Fruit fly (Drosophila melanogaster) whole organism, embryonic: Measurements from ENCODE around the gene CG8925.

Source experiments
- Adf1 ChIP-seq: fragments of 200-800 bp; sonication (Bioruptor generic); IDR thresholded peaks from 2 replicates; pipeline ENCODE4 v1.3.6; 2022; ENCODE audit warnings: missing biosample characterization, missing genetic modification characterization
- Asciz ChIP-seq: fragments of 200-800 bp; sonication (Bioruptor generic); optimal IDR thresholded peaks from 2 replicates; lab custom pipeline; 2017; ENCODE audit warnings: missing biosample characterization, mild to moderate bottlenecking, missing genetic modification characterization, missing genetic modification reagents
- Bgb ChIP-seq: fragments of 200-800 bp; sonication (Bioruptor generic); IDR thresholded peaks from 2 replicates; pipeline ENCODE4 v1.3.6; 2022; ENCODE audit warnings: missing biosample characterization, missing genetic modification characterization; ENCODE audit not compliant: partially characterized antibody
- BtbVII ChIP-seq: fragments of 200-800 bp; sonication (Bioruptor generic); optimal IDR thresholded peaks from 3 replicates; lab custom pipeline; 2017; ENCODE audit warnings: missing biosample characterization, mild to moderate bottlenecking, missing genetic modification characterization
- CG11093 ChIP-seq: fragments of 200-800 bp; sonication (Bioruptor generic); IDR thresholded peaks from 3 replicates; pipeline ENCODE4 v1.3.6; 2022; ENCODE audit warnings: missing biosample characterization, missing genetic modification characterization
- CG11247 ChIP-seq: fragments of 200-800 bp; sonication (Bioruptor generic); IDR thresholded peaks from 2 replicates; pipeline ENCODE4 v1.3.6; 2022; ENCODE audit warnings: missing biosample characterization, missing genetic modification characterization
- CG12104 ChIP-seq: fragments of 200-800 bp; sonication (Bioruptor generic); optimal IDR thresholded peaks from 3 replicates; lab custom pipeline; 2016; ENCODE audit warnings: missing biosample characterization, missing genetic modification characterization
- CG13424 ChIP-seq: fragments of 200-800 bp; sonication (Bioruptor generic); optimal IDR thresholded peaks from 2 replicates; lab custom pipeline; 2019; ENCODE audit warnings: missing biosample characterization, mild to moderate bottlenecking, missing genetic modification characterization, moderate library complexity
- CG13775 ChIP-seq: fragments of 200-800 bp; sonication (Bioruptor generic); optimal IDR thresholded peaks from 3 replicates; lab custom pipeline; 2017; ENCODE audit warnings: missing biosample characterization, mild to moderate bottlenecking, missing genetic modification characterization
- CG14965 ChIP-seq: fragments of 200-800 bp; sonication (Bioruptor generic); optimal IDR thresholded peaks from 2 replicates; lab custom pipeline; 2016; ENCODE audit warnings: missing biosample characterization, missing genetic modification characterization, borderline replicate concordance
- CG15073 ChIP-seq: fragments of 200-800 bp; sonication (Bioruptor generic); optimal IDR thresholded peaks from 2 replicates; lab custom pipeline; 2016; ENCODE audit warnings: missing biosample characterization, missing genetic modification characterization
- CG15601 ChIP-seq: fragments of 200-800 bp; sonication (Bioruptor generic); optimal IDR thresholded peaks from 3 replicates; lab custom pipeline; 2019; ENCODE audit warnings: missing biosample characterization, mild to moderate bottlenecking, missing genetic modification characterization, moderate library complexity
- CG16815 ChIP-seq: fragments of 200-800 bp; sonication (Bioruptor generic); optimal IDR thresholded peaks from 3 replicates; lab custom pipeline; 2017; ENCODE audit warnings: missing biosample characterization, mild to moderate bottlenecking, missing genetic modification characterization
- CG1832 ChIP-seq: fragments of 200-800 bp; sonication (Bioruptor generic); optimal IDR thresholded peaks from 2 replicates; lab custom pipeline; 2017; ENCODE audit warnings: missing biosample characterization, mild to moderate bottlenecking, missing genetic modification characterization, inconsistent platforms
- CG2678 ChIP-seq: fragments of 200-800 bp; sonication (Bioruptor generic); optimal IDR thresholded peaks from 3 replicates; lab custom pipeline; 2019; ENCODE audit warnings: missing biosample characterization, mild to moderate bottlenecking, missing genetic modification characterization, moderate library complexity
- CG3407 ChIP-seq: fragments of 200-800 bp; sonication (Bioruptor generic); optimal IDR thresholded peaks from 2 replicates; lab custom pipeline; 2018; ENCODE audit warnings: missing biosample characterization, mild to moderate bottlenecking, missing genetic modification characterization
- CG34376 ChIP-seq: fragments of 200-800 bp; sonication (Bioruptor generic); optimal IDR thresholded peaks from 2 replicates; lab custom pipeline; 2018; ENCODE audit warnings: missing biosample characterization, mild to moderate bottlenecking, missing genetic modification characterization
- CG6791 ChIP-seq: fragments of 200-800 bp; sonication (Bioruptor generic); IDR thresholded peaks from 3 replicates; pipeline ENCODE4 v1.3.6; 2022; ENCODE audit warnings: missing biosample characterization, missing genetic modification characterization; ENCODE audit not compliant: partially characterized antibody
- CG7556 ChIP-seq: fragments of 200-800 bp; sonication (Bioruptor generic); optimal IDR thresholded peaks from 2 replicates; lab custom pipeline; 2017; ENCODE audit warnings: missing biosample characterization, mild to moderate bottlenecking, missing genetic modification characterization
- CG9437 ChIP-seq: fragments of 200-800 bp; sonication (Bioruptor generic); optimal IDR thresholded peaks from 2 replicates; lab custom pipeline; 2018; ENCODE audit warnings: missing biosample characterization, mild to moderate bottlenecking, missing genetic modification characterization
- CTCF ChIP-seq: fragments of 200-800 bp; sonication (Bioruptor generic); optimal IDR thresholded peaks from 2 replicates; lab custom pipeline; 2017; ENCODE audit warnings: missing biosample characterization, mild to moderate bottlenecking, missing genetic modification characterization, moderate library complexity
- CrebB ChIP-seq: fragments of 200-800 bp; sonication (Bioruptor generic); optimal IDR thresholded peaks from 3 replicates; lab custom pipeline; 2018; ENCODE audit warnings: missing biosample characterization, mild to moderate bottlenecking, missing genetic modification characterization
- D19A ChIP-seq: fragments of 200-800 bp; optimal IDR thresholded peaks from 3 replicates; lab custom pipeline; 2019; ENCODE audit warnings: missing biosample characterization, mild to moderate bottlenecking, missing genetic modification characterization, moderate library complexity
- ERR ChIP-seq: fragments of 200-800 bp; sonication (Bioruptor generic); optimal IDR thresholded peaks from 2 replicates; lab custom pipeline; 2016; ENCODE audit warnings: missing biosample characterization, missing genetic modification characterization
- HLH3B ChIP-seq: fragments of 200-800 bp; sonication (Bioruptor generic); IDR thresholded peaks from 2 replicates; pipeline ENCODE4 v1.3.6; 2022; ENCODE audit warnings: missing biosample characterization, missing genetic modification characterization
- HLHmδ ChIP-seq: fragments of 200-800 bp; sonication (Bioruptor generic); optimal IDR thresholded peaks from 2 replicates; lab custom pipeline; 2018; ENCODE audit warnings: missing biosample characterization, mild to moderate bottlenecking, missing genetic modification characterization, moderate library complexity
- Hmr ChIP-seq: fragments of 200-800 bp; sonication (Bioruptor generic); optimal IDR thresholded peaks from 3 replicates; lab custom pipeline; 2017; ENCODE audit warnings: mild to moderate bottlenecking, missing biosample characterization, missing genetic modification reagents, missing genetic modification characterization
- Nf-YC ChIP-seq: fragments of 200-800 bp; optimal IDR thresholded peaks from 3 replicates; lab custom pipeline; 2019; ENCODE audit warnings: missing biosample characterization, mild to moderate bottlenecking, missing genetic modification characterization, moderate library complexity
- PHDP ChIP-seq: fragments of 200-800 bp; sonication (Bioruptor generic); optimal IDR thresholded peaks from 3 replicates; lab custom pipeline; 2018; ENCODE audit warnings: missing biosample characterization, mild to moderate bottlenecking, missing genetic modification characterization, moderate library complexity
- Sox102F ChIP-seq: fragments of 200-800 bp; sonication (Bioruptor generic); optimal IDR thresholded peaks from 2 replicates; lab custom pipeline; 2018; ENCODE audit warnings: missing biosample characterization, mild to moderate bottlenecking, missing genetic modification characterization, moderate library complexity
- Ssrp ChIP-seq: fragments of 200-800 bp; sonication (Bioruptor generic); optimal IDR thresholded peaks from 2 replicates; lab custom pipeline; 2018; ENCODE audit warnings: missing biosample characterization, mild to moderate bottlenecking, missing genetic modification characterization, moderate library complexity
- br ChIP-seq: fragments of >200 bp; optimal IDR thresholded peaks from 2 replicates; lab custom pipeline; 2017
- ems ChIP-seq: fragments of 200-800 bp; sonication (Bioruptor generic); optimal IDR thresholded peaks from 3 replicates; lab custom pipeline; 2016; ENCODE audit warnings: missing biosample characterization, missing genetic modification characterization
- eyg ChIP-seq: fragments of 200-800 bp; sonication (Bioruptor generic); optimal IDR thresholded peaks from 3 replicates; lab custom pipeline; 2016; ENCODE audit warnings: missing biosample characterization, missing genetic modification characterization
- ftz-f1 ChIP-seq: fragments of 200-800 bp; sonication (Bioruptor generic); optimal IDR thresholded peaks from 2 replicates; lab custom pipeline; 2016; ENCODE audit warnings: missing biosample characterization, missing genetic modification characterization
- gce ChIP-seq: fragments of 200-800 bp; sonication (Bioruptor generic); IDR thresholded peaks from 3 replicates; pipeline ENCODE4 v1.3.6; 2022; ENCODE audit warnings: missing biosample characterization, missing genetic modification characterization
- gem ChIP-seq: fragments of 200-800 bp; sonication (Bioruptor generic); optimal IDR thresholded peaks from 2 replicates; lab custom pipeline; 2019; ENCODE audit warnings: missing biosample characterization, mild to moderate bottlenecking, missing genetic modification characterization, moderate library complexity
- ind ChIP-seq: fragments of 200-800 bp; sonication (Bioruptor generic); optimal IDR thresholded peaks from 3 replicates; lab custom pipeline; 2016; ENCODE audit warnings: missing biosample characterization, missing genetic modification characterization
- jing ChIP-seq: fragments of 200-800 bp; sonication (Bioruptor generic); optimal IDR thresholded peaks from 2 replicates; lab custom pipeline; 2018; ENCODE audit warnings: missing biosample characterization, mild to moderate bottlenecking, missing genetic modification characterization
- luna ChIP-seq: fragments of 200-800 bp; sonication (Bioruptor generic); optimal IDR thresholded peaks from 2 replicates; lab custom pipeline; 2016; ENCODE audit warnings: missing biosample characterization, missing genetic modification characterization
- nerfin-2 ChIP-seq: fragments of 200-800 bp; sonication (Bioruptor generic); IDR thresholded peaks from 2 replicates; pipeline ENCODE4 v1.3.6; 2022; ENCODE audit warnings: missing biosample characterization, missing genetic modification characterization; ENCODE audit not compliant: partially characterized antibody
- onecut ChIP-seq: fragments of 200-800 bp; sonication (Bioruptor generic); IDR thresholded peaks from 2 replicates; pipeline ENCODE4 v1.3.6; 2022; ENCODE audit warnings: missing biosample characterization, missing genetic modification characterization
- org-1 ChIP-seq: fragments of 200-800 bp; sonication (Bioruptor generic); optimal IDR thresholded peaks from 2 replicates; lab custom pipeline; 2017; ENCODE audit warnings: missing biosample characterization, missing genetic modification characterization
- pfk ChIP-seq: fragments of 200-800 bp; sonication (Bioruptor generic); optimal IDR thresholded peaks from 2 replicates; lab custom pipeline; 2018; ENCODE audit warnings: missing biosample characterization, mild to moderate bottlenecking, missing genetic modification characterization, moderate library complexity
- pum ChIP-seq: fragments of 200-800 bp; sonication (Bioruptor generic); optimal IDR thresholded peaks from 2 replicates; lab custom pipeline; 2016; ENCODE audit warnings: missing biosample characterization, missing genetic modification characterization
- ranshi ChIP-seq: fragments of 200-800 bp; sonication (Bioruptor generic); IDR thresholded peaks from 2 replicates; pipeline ENCODE4 v1.3.6; 2022; ENCODE audit warnings: missing biosample characterization, missing genetic modification characterization
- run ChIP-seq: fragments of 200-800 bp; sonication (Bioruptor generic); optimal IDR thresholded peaks from 3 replicates; lab custom pipeline; 2018; ENCODE audit warnings: missing biosample characterization, mild to moderate bottlenecking, missing genetic modification characterization
- tin ChIP-seq: fragments of 200-800 bp; sonication (Bioruptor generic); optimal IDR thresholded peaks from 3 replicates; lab custom pipeline; 2016; ENCODE audit warnings: missing biosample characterization, missing genetic modification characterization
- zf30C ChIP-seq: fragments of 200-800 bp; sonication (Bioruptor generic); optimal IDR thresholded peaks from 3 replicates; lab custom pipeline; 2018; ENCODE audit warnings: missing biosample characterization, mild to moderate bottlenecking, missing genetic modification characterization

Gene CG8925

dm6 chr3R:16223252-16224037, 51.7 kb downstream of the CG8925 start (continued):
- peak; percentile 30 for TF ChIP-seq PHDP (tag; lab: Kevin White, UChicago)
- peak; percentile 55 for TF ChIP-seq CG13424 (tag; lab: Kevin White, UChicago)
- peak; percentile 1 for TF ChIP-seq CG16815 (GFP tag; lab: Kevin White, UChicago)
- peak; percentile 27 for TF ChIP-seq CG9437 (GFP tag; lab: Kevin White, UChicago)
- no peak for TF ChIP-seq pum (GFP tag; lab: Kevin White, UChicago)
- peak; percentile 35 for TF ChIP-seq Ssrp (tag; lab: Kevin White, UChicago)
- TF ChIP-seq CG12104 (GFP tag; lab: Kevin White, UChicago), result no peak
- peak; percentile 55 for TF ChIP-seq CG7556 (GFP tag; lab: Kevin White, UChicago)
- peak; percentile 39 for TF ChIP-seq org-1 (GFP tag; lab: Kevin White, UChicago)
- TF ChIP-seq Bgb (GFP tag; lab: Robert Waterston, UW), result peak; percentile 49
- no peak for TF ChIP-seq CG1832 (GFP tag; lab: Kevin White, UChicago)
- peak; percentile 42 for TF ChIP-seq Hmr (GFP tag; lab: Kevin White, UChicago)
- no peak for TF ChIP-seq run
- TF ChIP-seq CG2678 (tag; lab: Kevin White, UChicago), result peak; percentile 74
- peak; percentile 22; the same call in 1 of the 2 replicates for TF ChIP-seq onecut (GFP tag; lab: Robert Waterston, UW)
- 0 out of 2 replicates have a peak, but pooled peaks have one; percentile 7 for TF ChIP-seq ranshi (GFP tag; lab: Robert Waterston, UW)
- TF ChIP-seq ind (GFP tag; lab: Kevin White, UChicago), result no peak
- no peak for TF ChIP-seq CTCF (GFP tag; lab: Kevin White, UChicago)
- TF ChIP-seq gce (GFP tag; lab: Robert Waterston, UW), result 0 out of 3 replicates have a peak, but pooled peaks have one; percentile 42
- no peak for TF ChIP-seq luna (GFP tag; lab: Kevin White, UChicago)
- 0 out of 2 replicates have a peak, but pooled peaks have one; percentile 16 for TF ChIP-seq HLH3B
- TF ChIP-seq ems (GFP tag; lab: Kevin White, UChicago), result no peak
- peak; percentile 33 for TF ChIP-seq D19A (tag; lab: Kevin White, UChicago)
- no peak for TF ChIP-seq CG15601 (tag; lab: Kevin White, UChicago)
- TF ChIP-seq gem (tag; lab: Kevin White, UChicago), result peak; percentile 78
- TF ChIP-seq HLHmδ (GFP tag; lab: Kevin White, UChicago), result no peak
- no peak for TF ChIP-seq CG3407
- peak; percentile 88 for TF ChIP-seq Adf1
- no peak for TF ChIP-seq tin (GFP tag; lab: Kevin White, UChicago)
- TF ChIP-seq zf30C (GFP tag; lab: Kevin White, UChicago), result peak; percentile 21
- no peak for TF ChIP-seq CG34376 (GFP tag; lab: Kevin White, UChicago)
- TF ChIP-seq br (lab: Kevin White, UChicago), result no peak
- peak; percentile 43 for TF ChIP-seq BtbVII (GFP tag; lab: Kevin White, UChicago)
- no peak for TF ChIP-seq CG14965 (GFP tag; lab: Kevin White, UChicago)
- peak; percentile 44 for TF ChIP-seq ftz-f1 (GFP tag; lab: Kevin White, UChicago)
- 0 out of 2 replicates have a peak, but pooled peaks have one; percentile 14 for TF ChIP-seq nerfin-2
- peak; percentile 20 for TF ChIP-seq CG13775 (GFP tag; lab: Kevin White, UChicago)
- TF ChIP-seq Sox102F, result peak; percentile 57
- no peak for TF ChIP-seq jing (GFP tag; lab: Kevin White, UChicago)
- TF ChIP-seq CG11093 (GFP tag; lab: Robert Waterston, UW), result no peak
- TF ChIP-seq ERR (GFP tag; lab: Kevin White, UChicago), result peak; percentile 6
- TF ChIP-seq CrebB, result peak; percentile 18
- TF ChIP-seq Asciz (GFP tag; lab: Kevin White, UChicago), result peak; percentile 10
- peak; percentile 52; the same call in 1 of the 3 replicates for TF ChIP-seq CG6791 (GFP tag; lab: Robert Waterston, UW)
- no peak for TF ChIP-seq CG15073
- peak; percentile 20 for TF ChIP-seq pfk (GFP tag; lab: Kevin White, UChicago)
- peak; percentile 11 for TF ChIP-seq Nf-YC (tag; lab: Kevin White, UChicago)
- peak; percentile 3 for TF ChIP-seq eyg (GFP tag; lab: Kevin White, UChicago)
- TF ChIP-seq CG11247, result peak; percentile 43; the same call in 1 of the 2 replicates
